Fruit fly (Drosophila melanogaster) whole organism, embryonic: Measurements from ENCODE around the gene brm.

ENCODE experiments used
- Awh ChIP-seq: fragments of 200-800 bp; sonication (Bioruptor generic); IDR thresholded peaks from 2 replicates; pipeline ENCODE4, ENCODE4 v1.3.6; 2022; ENCODE audit warnings: missing biosample characterization, missing genetic modification characterization
- BEAF-32 ChIP-seq: fragments of 200-800 bp; sonication (Bioruptor generic); optimal IDR thresholded peaks from 3 replicates; lab custom pipeline; 2017; ENCODE audit warnings: missing biosample characterization, missing genetic modification characterization, mild to moderate bottlenecking, moderate library complexity, missing genetic modification reagents
- Bteb2 ChIP-seq: fragments of 200-800 bp; sonication (Bioruptor generic); optimal IDR thresholded peaks from 2 replicates; lab custom pipeline; 2016; ENCODE audit warnings: missing biosample characterization, missing genetic modification characterization
- CG11398 ChIP-seq: fragments of 200-800 bp; sonication (Bioruptor generic); optimal IDR thresholded peaks from 2 replicates; lab custom pipeline; 2016; ENCODE audit warnings: missing biosample characterization, missing genetic modification characterization
- CG11504 ChIP-seq: fragments of 200-800 bp; sonication (Bioruptor generic); optimal IDR thresholded peaks from 3 replicates; lab custom pipeline; 2019; ENCODE audit warnings: missing biosample characterization, mild to moderate bottlenecking, missing genetic modification characterization, moderate library complexity
- CG11695 ChIP-seq: fragments of 200-800 bp; sonication (Bioruptor generic); IDR thresholded peaks from 3 replicates; pipeline ENCODE4 v1.3.6; 2022; ENCODE audit warnings: missing biosample characterization, missing genetic modification characterization
- CG12744 ChIP-seq: fragments of 200-800 bp; sonication (Bioruptor generic); optimal IDR thresholded peaks from 2 replicates; lab custom pipeline; 2016; ENCODE audit warnings: missing biosample characterization, missing genetic modification characterization
- CG13424 ChIP-seq: fragments of 200-800 bp; sonication (Bioruptor generic); optimal IDR thresholded peaks from 2 replicates; lab custom pipeline; 2019; ENCODE audit warnings: missing biosample characterization, mild to moderate bottlenecking, missing genetic modification characterization, moderate library complexity
- CG13775 ChIP-seq: fragments of 200-800 bp; sonication (Bioruptor generic); optimal IDR thresholded peaks from 3 replicates; lab custom pipeline; 2017; ENCODE audit warnings: missing biosample characterization, mild to moderate bottlenecking, missing genetic modification characterization
- CG15696 ChIP-seq: fragments of 200-800 bp; sonication (Bioruptor generic); optimal IDR thresholded peaks from 2 replicates; lab custom pipeline; 2019; ENCODE audit warnings: missing biosample characterization, mild to moderate bottlenecking, missing genetic modification characterization, moderate library complexity
- CG1647 ChIP-seq: fragments of 200-800 bp; sonication (Bioruptor generic); optimal IDR thresholded peaks from 3 replicates; lab custom pipeline; 2016; ENCODE audit warnings: missing biosample characterization, missing genetic modification characterization
- CG16813 ChIP-seq: fragments of 200-800 bp; sonication (Bioruptor generic); IDR thresholded peaks from 3 replicates; pipeline ENCODE4 v1.3.6; 2022; ENCODE audit warnings: missing biosample characterization, missing genetic modification characterization; ENCODE audit not compliant: partially characterized antibody
- CG18476 ChIP-seq: fragments of 200-800 bp; sonication (Bioruptor generic); optimal IDR thresholded peaks from 2 replicates; lab custom pipeline; 2016; ENCODE audit warnings: missing biosample characterization, mild to moderate bottlenecking, missing genetic modification characterization
- CG18764 ChIP-seq: fragments of 200-800 bp; sonication (Bioruptor generic); optimal IDR thresholded peaks from 3 replicates; lab custom pipeline; 2016; ENCODE audit warnings: missing biosample characterization, missing genetic modification characterization
- CG30403 ChIP-seq: fragments of 200-800 bp; sonication (Bioruptor generic); optimal IDR thresholded peaks from 3 replicates; lab custom pipeline; 2016; ENCODE audit warnings: missing biosample characterization, missing genetic modification characterization
- CG3281 ChIP-seq: fragments of 200-800 bp; sonication (Bioruptor generic); optimal IDR thresholded peaks from 3 replicates; lab custom pipeline; 2017; ENCODE audit warnings: missing biosample characterization, mild to moderate bottlenecking, missing genetic modification characterization
- CG42726 ChIP-seq: fragments of 200-800 bp; sonication (Bioruptor generic); IDR thresholded peaks from 2 replicates; pipeline ENCODE4 v1.3.6; 2022; ENCODE audit warnings: missing biosample characterization, missing genetic modification characterization; ENCODE audit not compliant: partially characterized antibody
- CG6254 ChIP-seq: fragments of 200-800 bp; sonication (Bioruptor generic); optimal IDR thresholded peaks from 3 replicates; lab custom pipeline; 2017; ENCODE audit warnings: mild to moderate bottlenecking, missing biosample characterization, missing genetic modification reagents, missing genetic modification characterization
- CG6854 ChIP-seq: fragments of 200-800 bp; sonication (Bioruptor generic); optimal IDR thresholded peaks from 3 replicates; lab custom pipeline; 2017; ENCODE audit warnings: missing biosample characterization, mild to moderate bottlenecking, missing genetic modification characterization
- CG8944 ChIP-seq: fragments of 200-800 bp; sonication (Bioruptor generic); optimal IDR thresholded peaks from 3 replicates; lab custom pipeline; 2016; ENCODE audit warnings: missing biosample characterization, missing genetic modification characterization
- Eip74EF ChIP-seq, 2 experiments: fragments of 200-800 bp in 1 of 2; fragments of >200 bp in 1 of 2; sonication (Bioruptor generic) in 1 of 2; optimal IDR thresholded peaks; 2 replicates each; lab custom pipeline; 2017 to 2019; ENCODE audit warnings: missing biosample characterization in 2 of 2, missing genetic modification characterization in 2 of 2, mild to moderate bottlenecking in 1 of 2, moderate library complexity in 1 of 2
- Hr3 ChIP-seq: fragments of 200-800 bp; sonication (Bioruptor generic); optimal IDR thresholded peaks from 3 replicates; lab custom pipeline; 2016; ENCODE audit warnings: missing biosample characterization, missing genetic modification characterization
- Hr51 ChIP-seq, 2 experiments: fragments of 200-800 bp; sonication (Bioruptor generic); optimal IDR thresholded peaks; 2 replicates in 1 of 2; 3 replicates in 1 of 2; lab custom pipeline; 2016 to 2018; ENCODE audit warnings: missing biosample characterization in 2 of 2, missing genetic modification characterization in 2 of 2, mild to moderate bottlenecking in 1 of 2, moderate library complexity in 1 of 2
- Hsf ChIP-seq: fragments of 200-800 bp; sonication (Bioruptor generic); optimal IDR thresholded peaks from 3 replicates; lab custom pipeline; 2016; ENCODE audit warnings: missing biosample characterization, missing genetic modification characterization
- Mad ChIP-seq: fragments of 200-800 bp; sonication (Bioruptor generic); optimal IDR thresholded peaks from 2 replicates; lab custom pipeline; 2016; ENCODE audit warnings: missing biosample characterization, missing genetic modification characterization
- Opbp ChIP-seq: fragments of 200-800 bp; sonication (Bioruptor generic); IDR thresholded peaks from 3 replicates; pipeline ENCODE4 v1.3.6; 2022; ENCODE audit warnings: missing biosample characterization, missing genetic modification characterization; ENCODE audit not compliant: partially characterized antibody
- Scr ChIP-seq: fragments of 200-800 bp; sonication (Bioruptor generic); IDR thresholded peaks from 2 replicates; pipeline ENCODE4 v1.3.6; 2022; ENCODE audit warnings: missing biosample characterization, missing genetic modification characterization; ENCODE audit not compliant: partially characterized antibody
- Sin3A ChIP-seq: fragments of >200 bp; optimal IDR thresholded peaks from 2 replicates; lab custom pipeline; 2018
- Ssrp ChIP-seq: fragments of 200-800 bp; sonication (Bioruptor generic); optimal IDR thresholded peaks from 2 replicates; lab custom pipeline; 2018; ENCODE audit warnings: missing biosample characterization, mild to moderate bottlenecking, missing genetic modification characterization, moderate library complexity
- al ChIP-seq: fragments of 200-800 bp; sonication (Bioruptor generic); IDR thresholded peaks from 2 replicates; pipeline ENCODE4 v1.3.6; 2022; ENCODE audit warnings: missing biosample characterization, missing genetic modification characterization
- bsh ChIP-seq, 2 experiments: fragments of 200-800 bp; sonication (Bioruptor generic); optimal IDR thresholded peaks; 2 replicates each; lab custom pipeline; 2017 to 2018; ENCODE audit warnings: mild to moderate bottlenecking in 2 of 2, missing biosample characterization in 2 of 2, missing genetic modification characterization in 2 of 2, moderate library complexity in 1 of 2
- chif ChIP-seq, 2 experiments: fragments of 200-800 bp; sonication (Bioruptor generic); optimal IDR thresholded peaks; 3 replicates each; lab custom pipeline; 2016; ENCODE audit warnings: missing biosample characterization in 2 of 2, missing genetic modification characterization in 2 of 2
- cwo ChIP-seq: fragments of 200-800 bp; sonication (Bioruptor generic); optimal IDR thresholded peaks from 3 replicates; lab custom pipeline; 2017; ENCODE audit warnings: missing biosample characterization, missing genetic modification characterization, mild to moderate bottlenecking, moderate library complexity, missing genetic modification reagents
- disco-r ChIP-seq: fragments of 200-800 bp; sonication (Bioruptor generic); optimal IDR thresholded peaks from 2 replicates; lab custom pipeline; 2016; ENCODE audit warnings: missing biosample characterization, missing genetic modification characterization
- gcm ChIP-seq: fragments of 200-800 bp; sonication (Bioruptor generic); optimal IDR thresholded peaks from 2 replicates; lab custom pipeline; 2019; ENCODE audit warnings: missing biosample characterization, mild to moderate bottlenecking, missing genetic modification characterization, moderate library complexity
- grau ChIP-seq: fragments of 200-800 bp; optimal IDR thresholded peaks from 3 replicates; lab custom pipeline; 2019; ENCODE audit warnings: missing biosample characterization, mild to moderate bottlenecking, missing genetic modification characterization, moderate library complexity
- h ChIP-seq: fragments of >200 bp; optimal IDR thresholded peaks from 2 replicates; lab custom pipeline; 2017
- hb ChIP-seq: fragments of 200-800 bp; sonication (Bioruptor generic); IDR thresholded peaks from 3 replicates; pipeline ENCODE4 v1.3.6; 2022; ENCODE audit warnings: missing biosample characterization, missing genetic modification characterization; ENCODE audit not compliant: partially characterized antibody
- inv ChIP-seq: fragments of 200-800 bp; sonication (Bioruptor generic); IDR thresholded peaks from 2 replicates; pipeline ENCODE4 v1.3.6; 2022; ENCODE audit warnings: missing biosample characterization, missing genetic modification characterization; ENCODE audit not compliant: partially characterized antibody
- klu ChIP-seq: fragments of 200-800 bp; sonication (Bioruptor generic); IDR thresholded peaks from 2 replicates; pipeline ENCODE4 v1.3.6; 2022; ENCODE audit warnings: missing biosample characterization, missing genetic modification characterization
- lab ChIP-seq: fragments of 200-800 bp; sonication (Bioruptor generic); optimal IDR thresholded peaks from 3 replicates; lab custom pipeline; 2017; ENCODE audit warnings: missing biosample characterization, missing genetic modification characterization, mild to moderate bottlenecking, moderate library complexity, missing genetic modification reagents
- lola ChIP-seq, 3 experiments: fragments of >200 bp in 2 of 3; fragments of 200-800 bp in 1 of 3; sonication (Bioruptor generic) in 1 of 3; optimal IDR thresholded peaks; 2 replicates each; lab custom pipeline; 2017 to 2019; ENCODE audit warnings: missing biosample characterization in 3 of 3, missing genetic modification characterization in 3 of 3, mild to moderate bottlenecking in 1 of 3, moderate library complexity in 1 of 3
- nom ChIP-seq: fragments of 200-800 bp; sonication (Bioruptor generic); optimal IDR thresholded peaks from 2 replicates; lab custom pipeline; 2017; ENCODE audit warnings: missing biosample characterization, missing genetic modification characterization, mild to moderate bottlenecking, moderate library complexity, missing genetic modification reagents
- run ChIP-seq: fragments of 200-800 bp; sonication (Bioruptor generic); optimal IDR thresholded peaks from 3 replicates; lab custom pipeline; 2018; ENCODE audit warnings: missing biosample characterization, mild to moderate bottlenecking, missing genetic modification characterization
- sens-2 ChIP-seq: fragments of 200-800 bp; sonication (Bioruptor generic); IDR thresholded peaks from 2 replicates; pipeline ENCODE4 v1.3.6; 2022; ENCODE audit warnings: missing biosample characterization, missing genetic modification characterization
- tin ChIP-seq: fragments of 200-800 bp; sonication (Bioruptor generic); optimal IDR thresholded peaks from 3 replicates; lab custom pipeline; 2016; ENCODE audit warnings: missing biosample characterization, missing genetic modification characterization
- zfh1 ChIP-seq: fragments of 200-800 bp; sonication (Bioruptor generic); IDR thresholded peaks from 3 replicates; pipeline ENCODE4 v1.3.6; 2022; ENCODE audit warnings: missing biosample characterization, missing genetic modification characterization

The brm gene

DNA sequence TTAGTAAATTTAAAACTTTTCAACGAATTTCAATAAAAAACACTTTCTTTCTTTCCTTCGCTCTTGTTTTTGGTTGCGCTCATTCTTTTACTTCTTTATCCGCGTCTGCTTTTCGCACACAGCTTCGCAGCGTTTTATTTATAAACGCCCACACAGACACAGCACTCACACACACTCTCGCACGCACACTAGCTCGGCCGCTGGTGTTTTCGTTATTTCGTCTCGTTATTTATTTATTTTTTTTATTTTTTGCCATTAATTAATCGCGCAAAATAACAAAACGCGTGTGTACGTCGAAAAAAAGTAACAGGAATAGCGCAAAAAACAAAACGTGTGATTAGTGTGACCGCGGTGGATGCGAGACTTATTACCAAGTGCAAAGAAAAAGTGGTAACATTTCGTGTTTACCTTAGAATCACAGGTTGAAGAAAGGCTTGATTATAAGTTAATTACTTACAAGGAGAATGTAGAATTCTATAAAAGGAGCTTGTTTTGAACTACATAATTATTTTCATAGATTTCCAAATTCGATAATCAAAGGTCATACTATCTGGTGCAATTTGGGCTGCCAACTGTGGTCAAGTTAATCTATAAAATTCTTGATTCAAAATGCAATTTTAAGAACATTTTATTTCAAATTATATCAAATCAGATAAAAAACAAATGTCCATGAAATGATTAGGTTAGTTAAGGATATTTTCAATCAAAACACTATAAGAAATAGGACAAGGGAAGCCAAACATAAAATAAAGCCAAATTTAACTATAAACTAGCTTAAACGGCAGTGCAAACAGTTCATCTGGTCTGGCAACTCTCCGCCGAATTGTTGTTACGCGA lies 21.9 kb upstream of the brm start, which contains the start of the genes hzg and mRpS31:
TSS of gene hzg (minus strand) at position 336 of the 837 bp plus-strand sequence.
TSS of gene mRpS31 (plus strand) at position 793 of the 837 bp plus-strand sequence.
- TF ChIP-seq cwo (no peak), zfh1 (GFP tag; lab: Robert Waterston, UW) (peak; percentile 39; the same call in 1 of the 3 replicates), CG42726 (GFP tag; lab: Robert Waterston, UW) (no peak; the same call in 1 of the 2 replicates), sens-2 (GFP tag; lab: Robert Waterston, UW) (no peak), nom (GFP tag; lab: Kevin White, UChicago) (peak; percentile 88), CG16813 (no peak), bsh (GFP tag; optimal IDR thresholded peaks at IDR 0.05; lab: Kevin White, UChicago) (peak; percentile 55 to 81), CG15696 (tag; lab: Kevin White, UChicago) (peak; percentile 52), lola (GFP tag; optimal IDR thresholded peaks at IDR 0.05; lab: Kevin White, UChicago) (peak in 1 of 3 experiments; percentile 53), CG11695 (GFP tag; lab: Robert Waterston, UW) (no peak), Sin3A (lab: Kevin White, UChicago) (peak; percentile 31), hb (GFP tag; lab: Robert Waterston, UW) (no peak), CG8944 (GFP tag; lab: Kevin White, UChicago) (peak; percentile 3), CG3281 (peak; percentile 5), lab (GFP tag; lab: Kevin White, UChicago) (peak; percentile 31), Hsf (GFP tag; lab: Kevin White, UChicago) (peak; percentile 67), Eip74EF (GFP tag; optimal IDR thresholded peaks at IDR 0.05; lab: Kevin White, UChicago) (no peak), Scr (GFP tag; lab: Robert Waterston, UW) (no peak), CG18476 (GFP tag; lab: Kevin White, UChicago) (peak; percentile 61), Awh (peak; percentile 53; the same call in 1 of the 2 replicates), CG1647 (no peak), tin (GFP tag; lab: Kevin White, UChicago) (peak; percentile 55), CG6254 (no peak), Hr51 (GFP tag; optimal IDR thresholded peaks at IDR 0.05; lab: Kevin White, UChicago) (peak in 1 of 2 experiments; percentile 57), CG18764 (peak; percentile 13), Ssrp (tag; lab: Kevin White, UChicago) (peak; percentile 55), al (GFP tag; lab: Robert Waterston, UW) (peak; percentile 52; the same call in 1 of the 2 replicates), CG30403 (peak; percentile 74), klu (GFP tag; lab: Robert Waterston, UW) (no peak), gcm (no peak), Bteb2 (GFP tag; lab: Kevin White, UChicago) (peak; percentile 27), CG13424 (tag; lab: Kevin White, UChicago) (peak; percentile 65), Hr3 (GFP tag; lab: Kevin White, UChicago) (peak; percentile 57), CG11398 (GFP tag; lab: Kevin White, UChicago) (no peak), Mad (GFP tag; lab: Kevin White, UChicago) (no peak), BEAF-32 (GFP tag; lab: Kevin White, UChicago) (peak; percentile 51), run (tag; lab: Kevin White, UChicago) (no peak), CG12744 (peak; percentile 40), h (no peak), inv (GFP tag; lab: Robert Waterston, UW) (no peak), grau (peak; percentile 71), CG11504 (tag; lab: Kevin White, UChicago) (peak; percentile 66), CG13775 (GFP tag; lab: Kevin White, UChicago) (peak; percentile 56), Opbp (GFP tag; lab: Robert Waterston, UW) (no peak), disco-r (GFP tag; lab: Kevin White, UChicago) (no peak), CG6854 (GFP tag; lab: Kevin White, UChicago) (no peak), chif (GFP tag; optimal IDR thresholded peaks at IDR 0.05; lab: Kevin White, UChicago) (peak; percentile 14 to 25)
